Fruit fly (Drosophila melanogaster): ENCODE data around the gene p38c.
A peak's percentile ranks its signal among the peaks of the same experiment; 100 is the strongest.

p38c gene

dm6 chr3R:24161173-24161811 lies 11.3 kb upstream of the p38c start, which contains the start of the genes Myo95E and TBC1d7 (continued):
- TF ChIP-seq gsb (GFP tag; IDR thresholded peaks at IDR 0.05) (peak; percentile 89), Lpt (GFP tag; optimal IDR thresholded peaks at IDR 0.05) (no peak), CG1603 (tag; optimal IDR thresholded peaks at IDR 0.05) (no peak), CG4424 (GFP tag; optimal IDR thresholded peaks at IDR 0.05) (peak; percentile 85), Doc3 (GFP tag; IDR thresholded peaks at IDR 0.05; ENCODE audit: partially characterized antibody) (peak; percentile 57; the same call in 2 of the 3 replicates), E2f2 (GFP tag; IDR thresholded peaks at IDR 0.05) (peak; percentile 71), H15 (GFP tag; IDR thresholded peaks at IDR 0.05) (peak; percentile 93), grn (GFP tag; optimal IDR thresholded peaks at IDR 0.05) (no peak), Side (GFP tag; optimal IDR thresholded peaks at IDR 0.05) (no peak), CG18262 (tag; optimal IDR thresholded peaks at IDR 0.05) (peak; percentile 90), sd (tag; optimal IDR thresholded peaks at IDR 0.05) (no peak), CG9609 (GFP tag; optimal IDR thresholded peaks at IDR 0.05) (peak; percentile 18), Hr3 (GFP tag; optimal IDR thresholded peaks at IDR 0.05) (peak; percentile 90), CoRest (tag; optimal IDR thresholded peaks at IDR 0.05) (peak; percentile 93), NC2β (GFP tag; optimal IDR thresholded peaks at IDR 0.05) (no peak), Trl (optimal IDR thresholded peaks at IDR 0.05) (no peak), Trl (GFP tag; optimal IDR thresholded peaks at IDR 0.05) (peak; percentile 46), CG11504 (tag; optimal IDR thresholded peaks at IDR 0.05) (no peak), Gug (GFP tag; IDR thresholded peaks at IDR 0.05) (peak; percentile 88; the same call in 3 of the 4 replicates), CG8290 (GFP tag; optimal IDR thresholded peaks at IDR 0.05) (no peak), CG8290 (tag; optimal IDR thresholded peaks at IDR 0.05) (no peak), tup (GFP tag; optimal IDR thresholded peaks at IDR 0.05) (peak; percentile 52), usp (GFP tag; optimal IDR thresholded peaks at IDR 0.05) (no peak), D19B (GFP tag; optimal IDR thresholded peaks at IDR 0.05) (peak; percentile 98), stc (GFP tag; IDR thresholded peaks at IDR 0.05) (peak; percentile 96), CG11695 (GFP tag; IDR thresholded peaks at IDR 0.05) (peak; percentile 93), CkIIα-i1 (GFP tag; IDR thresholded peaks at IDR 0.05) (0 out of 2 replicates have a peak, but pooled peaks have one; percentile 31), HLH54F (GFP tag; optimal IDR thresholded peaks at IDR 0.05) (peak; percentile 33), Lim3 (GFP tag; IDR thresholded peaks at IDR 0.05) (peak; percentile 85), Dfd (GFP tag; optimal IDR thresholded peaks at IDR 0.05) (no peak), CG7928 (GFP tag; optimal IDR thresholded peaks at IDR 0.05) (peak; percentile 69), chm (GFP tag; IDR thresholded peaks at IDR 0.05) (peak; percentile 82), CG12104 (GFP tag; optimal IDR thresholded peaks at IDR 0.05) (peak; percentile 81), CG10654 (GFP tag; optimal IDR thresholded peaks at IDR 0.05) (peak; percentile 73), CG15073 (GFP tag; optimal IDR thresholded peaks at IDR 0.05) (peak; percentile 28), NfI (GFP tag; optimal IDR thresholded peaks at IDR 0.05) (peak; percentile 86), CG18599 (GFP tag; optimal IDR thresholded peaks at IDR 0.05) (no peak), CG8924 (tag; optimal IDR thresholded peaks at IDR 0.05) (peak; percentile 91), CG31224 (GFP tag; IDR thresholded peaks at IDR 0.05) (peak; percentile 83), CG8089 (GFP tag; optimal IDR thresholded peaks at IDR 0.05) (no peak), sima (GFP tag; optimal IDR thresholded peaks at IDR 0.05) (no peak), Neu2 (GFP tag; optimal IDR thresholded peaks at IDR 0.05; ENCODE audit: borderline replicate concordance) (no peak), CG1832 (GFP tag; optimal IDR thresholded peaks at IDR 0.05) (no peak), CG10147 (GFP tag; optimal IDR thresholded peaks at IDR 0.05) (peak; percentile 86), CG33213 (GFP tag; optimal IDR thresholded peaks at IDR 0.05) (peak; percentile 47), dmrt11E (tag; optimal IDR thresholded peaks at IDR 0.05) (peak; percentile 87), btn (GFP tag; optimal IDR thresholded peaks at IDR 0.05) (no peak), row (GFP tag; IDR thresholded peaks at IDR 0.05) (peak; percentile 99), CG6791 (GFP tag; IDR thresholded peaks at IDR 0.05; ENCODE audit: partially characterized antibody) (peak; percentile 39; the same call in 1 of the 3 replicates), Elba2 (GFP tag; optimal IDR thresholded peaks at IDR 0.05) (peak; percentile 48), stwl (tag; optimal IDR thresholded peaks at IDR 0.05) (peak; percentile 56)

Measured in whole organism, embryonic.